Worm (Caenorhabditis elegans): ENCODE data around the gene ttr-22.

The ttr-22 gene

ce11 chrV:12283187-12283586, 42.0 kb downstream of the ttr-22 start, which contains the start of gene F55C5.10:
Gene F55C5.10, plus strand, starts transcription at chrV:12283487.
- TF ChIP-seq ama-1 (optimal IDR thresholded peaks at IDR 0.05): no peak
- no peak for TF ChIP-seq pes-1 (GFP tag; IDR thresholded peaks at IDR 0.05)
- TF ChIP-seq flt-1 (GFP tag; IDR thresholded peaks at IDR 0.05): no peak
- TF ChIP-seq tra-4 (tag; optimal IDR thresholded peaks at IDR 0.05): no peak
- TF ChIP-seq F13C5.2 (tag; optimal IDR thresholded peaks at IDR 0.05): no peak
- no peak for TF ChIP-seq ceh-36 (tag; optimal IDR thresholded peaks at IDR 0.05)

- TF ChIP-seq tbx-37 (GFP tag; conservative IDR thresholded peaks at IDR 0.05) (no peak), scrt-1 (GFP tag; IDR thresholded peaks at IDR 0.05) (no peak), ama-1 (optimal IDR thresholded peaks at IDR 0.05) (no peak), flt-1 (GFP tag; IDR thresholded peaks at IDR 0.05) (no peak), sea-1 (GFP tag; conservative IDR thresholded peaks at IDR 0.05) (no peak), hmbx-1 (tag; optimal IDR thresholded peaks at IDR 0.05) (no peak), F13C5.2 (tag; optimal IDR thresholded peaks at IDR 0.05) (no peak), ceh-36 (tag; optimal IDR thresholded peaks at IDR 0.05) (no peak), ceh-13 (GFP tag; optimal IDR thresholded peaks at IDR 0.05) (no peak), aly-1 (tag; optimal IDR thresholded peaks at IDR 0.05) (no peak), hnd-1 (tag; optimal IDR thresholded peaks at IDR 0.05) (no peak), tbx-11 (GFP tag; IDR thresholded peaks at IDR 0.05) (no peak), ets-7 (tag; optimal IDR thresholded peaks at IDR 0.05) (no peak), pes-1 (GFP tag; IDR thresholded peaks at IDR 0.05) (no peak), tra-4 (tag; optimal IDR thresholded peaks at IDR 0.05) (no peak), B0310.2 (tag; optimal IDR thresholded peaks at IDR 0.05) (no peak), hmg-4 (GFP tag; optimal IDR thresholded peaks at IDR 0.05) (no peak)
Measured at ce11 chrV:12287667-12288066, 46.4 kb downstream of the ttr-22 start.

- TF ChIP-seq tbx-11 (GFP tag; IDR thresholded peaks at IDR 0.05) (no peak), tra-4 (tag; optimal IDR thresholded peaks at IDR 0.05) (no peak), ets-7 (tag; optimal IDR thresholded peaks at IDR 0.05) (no peak), F13C5.2 (tag; optimal IDR thresholded peaks at IDR 0.05) (no peak), hmg-4 (GFP tag; optimal IDR thresholded peaks at IDR 0.05) (no peak), ceh-13 (GFP tag; optimal IDR thresholded peaks at IDR 0.05) (no peak), hnd-1 (tag; optimal IDR thresholded peaks at IDR 0.05) (no peak), ama-1 (optimal IDR thresholded peaks at IDR 0.05) (no peak), scrt-1 (GFP tag; IDR thresholded peaks at IDR 0.05) (no peak), tbx-37 (GFP tag; conservative IDR thresholded peaks at IDR 0.05) (no peak), sea-1 (GFP tag; conservative IDR thresholded peaks at IDR 0.05) (no peak), hmbx-1 (tag; optimal IDR thresholded peaks at IDR 0.05) (no peak), B0310.2 (tag; optimal IDR thresholded peaks at IDR 0.05) (no peak), flt-1 (GFP tag; IDR thresholded peaks at IDR 0.05) (no peak), aly-1 (tag; optimal IDR thresholded peaks at IDR 0.05) (no peak), ceh-36 (tag; optimal IDR thresholded peaks at IDR 0.05) (no peak), pes-1 (GFP tag; IDR thresholded peaks at IDR 0.05) (no peak)
Measured at ce11 chrV:12288577-12288976, 47.4 kb downstream of the ttr-22 start, which contains the start of gene rskd-1. Gene rskd-1, minus strand, starts transcription at chrV:12288615.

All from whole organism, early embryonic.